Worm (Caenorhabditis elegans): Measurements from ENCODE around the gene grl-10.

DNA sequence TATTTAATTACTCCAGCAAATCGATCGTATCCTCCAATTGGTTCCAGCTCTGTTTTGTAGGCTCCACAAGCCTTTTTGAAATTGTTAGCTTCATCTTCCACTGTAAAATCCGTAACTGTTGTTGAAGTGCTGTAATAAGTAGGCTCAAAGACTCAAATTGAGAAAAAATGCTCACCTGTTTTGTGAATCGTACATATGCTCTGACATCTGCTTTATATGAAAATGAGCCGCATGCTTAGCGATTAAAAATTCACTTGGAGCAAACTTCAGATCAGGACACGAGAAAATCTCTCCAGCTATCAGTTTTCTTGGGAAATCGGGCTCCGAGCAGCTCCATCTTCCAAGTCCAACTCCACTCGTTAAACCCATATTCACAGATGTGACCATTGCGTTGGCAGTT, 34.1 kb downstream of the grl-10 start:
- TF ChIP-seq unc-130 (GFP tag; optimal IDR thresholded peaks at IDR 0.05) (no peak), lin-26 (GFP tag; IDR thresholded peaks at IDR 0.05) (no peak), egrh-3 (GFP tag; IDR thresholded peaks at IDR 0.05) (no peak), B0261.1 (tag; optimal IDR thresholded peaks at IDR 0.05) (no peak), F10E7.11 (tag; optimal IDR thresholded peaks at IDR 0.05) (no peak), tlf-1 (GFP tag; optimal IDR thresholded peaks at IDR 0.05) (no peak), aptf-2 (GFP tag; conservative IDR thresholded peaks at IDR 0.05) (no peak), chd-7 (tag; optimal IDR thresholded peaks at IDR 0.05) (no peak), hrde-1 (tag; optimal IDR thresholded peaks at IDR 0.05; ENCODE audit: borderline replicate concordance) (no peak), madf-10 (tag; optimal IDR thresholded peaks at IDR 0.05) (no peak), Y95B8A.8 (GFP tag; IDR thresholded peaks at IDR 0.05) (no peak), sea-2 (GFP tag; IDR thresholded peaks at IDR 0.05) (no peak)
